Fruit fly (Drosophila melanogaster) whole organism, prepupa: ENCODE data around the gene CG5886.

Source experiments
- CG10631 ChIP-seq: fragments of 200-800 bp; sonication (Bioruptor generic); optimal IDR thresholded peaks from 2 replicates; lab custom pipeline; 2016; ENCODE audit warnings: missing biosample characterization, missing genetic modification characterization
- CG10669 ChIP-seq: fragments of 200-800 bp; sonication (Bioruptor generic); optimal IDR thresholded peaks from 3 replicates; lab custom pipeline; 2018; ENCODE audit warnings: missing biosample characterization, mild to moderate bottlenecking, missing genetic modification characterization, moderate library complexity
- CG11762 ChIP-seq: fragments of 200-800 bp; sonication (Bioruptor generic); optimal IDR thresholded peaks from 3 replicates; lab custom pipeline; 2016; ENCODE audit warnings: missing biosample characterization, missing genetic modification characterization; ENCODE audit not compliant: insufficient read depth
- CG15336 ChIP-seq: fragments of 200-800 bp; sonication (Bioruptor generic); IDR thresholded peaks from 2 replicates; pipeline ENCODE4 v1.3.6; 2022; ENCODE audit warnings: missing biosample characterization, missing genetic modification characterization
- CG3032 ChIP-seq: fragments of 200-800 bp; optimal IDR thresholded peaks from 2 replicates; lab custom pipeline; 2019; ENCODE audit warnings: missing biosample characterization, mild to moderate bottlenecking, missing genetic modification characterization, moderate library complexity
- CG32006 ChIP-seq: fragments of 200-800 bp; sonication (Bioruptor generic); optimal IDR thresholded peaks from 3 replicates; lab custom pipeline; 2017; ENCODE audit warnings: missing biosample characterization, mild to moderate bottlenecking, missing genetic modification characterization
- CG4318 ChIP-seq: fragments of 200-800 bp; sonication (Bioruptor generic); optimal IDR thresholded peaks from 3 replicates; lab custom pipeline; 2017; ENCODE audit warnings: missing biosample characterization, mild to moderate bottlenecking, missing genetic modification characterization
- CG6163 ChIP-seq: fragments of 200-800 bp; sonication (Bioruptor generic); IDR thresholded peaks from 3 replicates; pipeline ENCODE4 v1.3.6; 2022; ENCODE audit warnings: missing biosample characterization, missing genetic modification characterization
- CG6276 ChIP-seq: fragments of 200-800 bp; sonication (Bioruptor generic); optimal IDR thresholded peaks from 2 replicates; lab custom pipeline; 2017; ENCODE audit warnings: missing biosample characterization, mild to moderate bottlenecking, missing genetic modification characterization
- CG6792 ChIP-seq: fragments of 200-800 bp; sonication (Bioruptor generic); optimal IDR thresholded peaks from 3 replicates; lab custom pipeline; 2016; ENCODE audit warnings: missing biosample characterization, missing genetic modification characterization
- CG6808 ChIP-seq: fragments of 200-800 bp; sonication (Bioruptor generic); optimal IDR thresholded peaks from 3 replicates; lab custom pipeline; 2017; ENCODE audit warnings: missing biosample characterization, missing genetic modification characterization, mild to moderate bottlenecking, moderate library complexity, missing genetic modification reagents
- CG8119 ChIP-seq: fragments of 200-800 bp; sonication (Bioruptor generic); IDR thresholded peaks from 3 replicates; pipeline ENCODE4 v1.3.6; 2022; ENCODE audit warnings: missing biosample characterization, missing genetic modification characterization
- CG8632 ChIP-seq: fragments of 200-800 bp; sonication (Bioruptor generic); optimal IDR thresholded peaks from 3 replicates; lab custom pipeline; 2016; ENCODE audit warnings: missing biosample characterization, missing genetic modification characterization
- CG9139 ChIP-seq: fragments of 200-800 bp; sonication (Bioruptor generic); optimal IDR thresholded peaks from 3 replicates; lab custom pipeline; 2017; ENCODE audit warnings: missing biosample characterization, mild to moderate bottlenecking, missing genetic modification characterization
- Eip75B ChIP-seq: fragments of 200-800 bp; sonication (Bioruptor generic); optimal IDR thresholded peaks from 3 replicates; lab custom pipeline; 2016; ENCODE audit warnings: missing biosample characterization, missing genetic modification characterization
- Eip78C ChIP-seq: fragments of 200-800 bp; sonication (Bioruptor generic); peaks from one replicate; lab custom pipeline; 2016; ENCODE audit warnings: missing biosample characterization, missing genetic modification characterization
- Eip93F ChIP-seq: fragments of 200-800 bp; sonication (Bioruptor generic); optimal IDR thresholded peaks from 2 replicates; lab custom pipeline; 2016; ENCODE audit warnings: missing biosample characterization, mild to moderate bottlenecking, missing genetic modification characterization
- Ets96B ChIP-seq: fragments of 200-800 bp; optimal IDR thresholded peaks from 2 replicates; lab custom pipeline; 2019; ENCODE audit warnings: missing biosample characterization, mild to moderate bottlenecking, missing genetic modification characterization, moderate library complexity
- Gug ChIP-seq: fragments of 200-800 bp; sonication (Bioruptor generic); IDR thresholded peaks from 2 replicates; pipeline ENCODE4 v1.3.6; 2022; ENCODE audit warnings: missing biosample characterization, missing genetic modification characterization
- Hr39 ChIP-seq: fragments of 200-800 bp; sonication (Bioruptor generic); optimal IDR thresholded peaks from 2 replicates; lab custom pipeline; 2016; ENCODE audit warnings: missing biosample characterization, missing genetic modification characterization
- Hr4 ChIP-seq: fragments of 200-800 bp; sonication (Bioruptor generic); optimal IDR thresholded peaks from 3 replicates; lab custom pipeline; 2016; ENCODE audit warnings: missing biosample characterization, missing genetic modification characterization
- Lpt ChIP-seq: fragments of 200-800 bp; sonication (Bioruptor generic); optimal IDR thresholded peaks from 3 replicates; lab custom pipeline; 2016; ENCODE audit warnings: missing biosample characterization, missing genetic modification characterization
- Met ChIP-seq: fragments of 200-800 bp; sonication (Bioruptor generic); optimal IDR thresholded peaks from 3 replicates; lab custom pipeline; 2016; ENCODE audit warnings: missing biosample characterization, missing genetic modification characterization
- OdsH ChIP-seq: fragments of 200-800 bp; sonication (Bioruptor generic); optimal IDR thresholded peaks from 3 replicates; lab custom pipeline; 2016; ENCODE audit warnings: missing biosample characterization, missing genetic modification characterization
- Smox ChIP-seq: fragments of 200-800 bp; sonication (Bioruptor generic); optimal IDR thresholded peaks from 3 replicates; lab custom pipeline; 2016; ENCODE audit warnings: missing biosample characterization, missing genetic modification characterization
- Sox102F ChIP-seq: fragments of 200-800 bp; sonication (Bioruptor generic); optimal IDR thresholded peaks from 2 replicates; lab custom pipeline; 2016; ENCODE audit warnings: missing biosample characterization, mild to moderate bottlenecking, missing genetic modification characterization
- Sox14 ChIP-seq: fragments of 200-800 bp; sonication (Bioruptor generic); optimal IDR thresholded peaks from 3 replicates; lab custom pipeline; 2016; ENCODE audit warnings: missing biosample characterization, missing genetic modification characterization
- Sox15 ChIP-seq: fragments of 200-800 bp; sonication (Bioruptor generic); optimal IDR thresholded peaks from 3 replicates; lab custom pipeline; 2016; ENCODE audit warnings: missing biosample characterization, missing genetic modification characterization
- achi ChIP-seq: fragments of 200-800 bp; sonication (Bioruptor generic); optimal IDR thresholded peaks from 3 replicates; lab custom pipeline; 2016; ENCODE audit warnings: missing biosample characterization, missing genetic modification characterization
- acj6 ChIP-seq: fragments of 200-800 bp; sonication (Bioruptor generic); optimal IDR thresholded peaks from 3 replicates; lab custom pipeline; 2016; ENCODE audit warnings: missing biosample characterization, missing genetic modification characterization
- cyc ChIP-seq: fragments of 200-800 bp; sonication (Bioruptor generic); optimal IDR thresholded peaks from 3 replicates; lab custom pipeline; 2016; ENCODE audit warnings: missing biosample characterization, missing genetic modification characterization
- dac ChIP-seq: fragments of 200-800 bp; sonication (Bioruptor generic); optimal IDR thresholded peaks from 2 replicates; lab custom pipeline; 2017; ENCODE audit warnings: missing biosample characterization, mild to moderate bottlenecking, missing genetic modification characterization
- eg ChIP-seq: fragments of 200-800 bp; sonication (Bioruptor generic); IDR thresholded peaks from 3 replicates; pipeline ENCODE4 v1.3.6; 2022; ENCODE audit warnings: missing biosample characterization, missing genetic modification characterization
- esn ChIP-seq: fragments of 200-800 bp; sonication (Bioruptor generic); optimal IDR thresholded peaks from 2 replicates; lab custom pipeline; 2016; ENCODE audit warnings: missing biosample characterization, mild to moderate bottlenecking, missing genetic modification characterization, moderate library complexity
- fkh ChIP-seq: fragments of 200-800 bp; sonication (Bioruptor generic); optimal IDR thresholded peaks from 3 replicates; lab custom pipeline; 2017; ENCODE audit warnings: missing biosample characterization, mild to moderate bottlenecking, missing genetic modification characterization, moderate library complexity
- lz ChIP-seq: fragments of 200-800 bp; sonication (Bioruptor generic); optimal IDR thresholded peaks from 3 replicates; lab custom pipeline; 2016; ENCODE audit warnings: missing biosample characterization, missing genetic modification characterization
- net ChIP-seq: fragments of 200-800 bp; sonication (Bioruptor generic); optimal IDR thresholded peaks from 3 replicates; lab custom pipeline; 2016; ENCODE audit warnings: missing biosample characterization, missing genetic modification characterization
- salr ChIP-seq, 2 experiments: fragments of 200-800 bp; sonication (Bioruptor generic); optimal IDR thresholded peaks; 3 replicates each; lab custom pipeline; 2016 to 2018; ENCODE audit warnings: missing biosample characterization in 2 of 2, missing genetic modification characterization in 2 of 2, mild to moderate bottlenecking in 1 of 2
- ss ChIP-seq, 2 experiments: fragments of 200-800 bp; sonication (Bioruptor generic); optimal IDR thresholded peaks; 2 replicates in 1 of 2; 3 replicates in 1 of 2; lab custom pipeline; 2017 to 2018; ENCODE audit warnings: mild to moderate bottlenecking in 2 of 2, missing biosample characterization in 2 of 2, missing genetic modification characterization in 2 of 2, moderate library complexity in 1 of 2
- svp ChIP-seq: fragments of 200-800 bp; sonication (Bioruptor generic); peaks from one replicate; lab custom pipeline; 2016; ENCODE audit warnings: missing biosample characterization, missing genetic modification characterization
- topi ChIP-seq: fragments of 200-800 bp; sonication (Bioruptor generic); optimal IDR thresholded peaks from 3 replicates; lab custom pipeline; 2016; ENCODE audit warnings: missing biosample characterization, missing genetic modification characterization

CG5886 gene

dm6 chr3R:25882606-25883266, 31.3 kb downstream of the CG5886 start:
- peak; percentile 50 for TF ChIP-seq CG6276 (GFP tag; lab: Kevin White, UChicago)
- no peak for TF ChIP-seq ss (GFP tag; optimal IDR thresholded peaks at IDR 0.05; lab: Kevin White, UChicago)
- no peak for TF ChIP-seq OdsH (GFP tag; lab: Kevin White, UChicago)
- TF ChIP-seq Eip93F = no peak
- no peak for TF ChIP-seq net (GFP tag; lab: Kevin White, UChicago)
- no peak for TF ChIP-seq Sox102F (GFP tag; lab: Kevin White, UChicago)
- TF ChIP-seq CG4318 (GFP tag; lab: Kevin White, UChicago) = peak; percentile 39
- no peak for TF ChIP-seq Sox15 (GFP tag; lab: Kevin White, UChicago)
- TF ChIP-seq achi (GFP tag; lab: Kevin White, UChicago) = peak; percentile 8
- TF ChIP-seq CG8119 (GFP tag; lab: Robert Waterston, UW) = peak; percentile 45; the same call in 2 of the 3 replicates
- peak in 1 of 2 experiments; percentile 3 for TF ChIP-seq salr (GFP tag; optimal IDR thresholded peaks at IDR 0.05; lab: Kevin White, UChicago)
- TF ChIP-seq Eip78C (GFP tag; lab: Kevin White, UChicago) = peak; percentile 58
- peak; percentile 70 for TF ChIP-seq CG32006 (GFP tag; lab: Kevin White, UChicago)
- TF ChIP-seq Hr4 (GFP tag; lab: Kevin White, UChicago) = peak; percentile 47

dm6 chr3R:25883877-25884276, 32.4 kb downstream of the CG5886 start:
- peak; percentile 6 for TF ChIP-seq fkh (GFP tag; lab: Kevin White, UChicago)
- TF ChIP-seq esn (GFP tag; lab: Kevin White, UChicago) = no peak

dm6 chr3R:25884301-25884700, 32.9 kb downstream of the CG5886 start:
- TF ChIP-seq CG15336 (GFP tag; lab: Robert Waterston, UW) (peak; percentile 82), CG3032 (tag; lab: Kevin White, UChicago) (peak; percentile 26), Eip93F (no peak), Met (GFP tag; lab: Kevin White, UChicago) (peak; percentile 55), Smox (peak; percentile 39), achi (GFP tag; lab: Kevin White, UChicago) (peak; percentile 54), Hr4 (GFP tag; lab: Kevin White, UChicago) (peak; percentile 50), CG9139 (GFP tag; lab: Kevin White, UChicago) (no peak), Ets96B (tag; lab: Kevin White, UChicago) (peak; percentile 31), salr (GFP tag; optimal IDR thresholded peaks at IDR 0.05; lab: Kevin White, UChicago) (peak in 1 of 2 experiments; percentile 64), esn (GFP tag; lab: Kevin White, UChicago) (peak; percentile 55), eg (GFP tag; lab: Robert Waterston, UW) (peak; percentile 77), Eip75B (GFP tag; lab: Kevin White, UChicago) (peak; percentile 11), CG6163 (GFP tag; lab: Robert Waterston, UW) (peak; percentile 7; the same call in 1 of the 3 replicates), acj6 (GFP tag; lab: Kevin White, UChicago) (peak; percentile 30), Sox14 (GFP tag; lab: Kevin White, UChicago) (peak; percentile 17), CG32006 (GFP tag; lab: Kevin White, UChicago) (peak; percentile 72), topi (GFP tag; lab: Kevin White, UChicago) (peak; percentile 44), Eip78C (GFP tag; lab: Kevin White, UChicago) (peak; percentile 48), Lpt (GFP tag; lab: Kevin White, UChicago) (no peak), net (GFP tag; lab: Kevin White, UChicago) (peak; percentile 56), ss (GFP tag; optimal IDR thresholded peaks at IDR 0.05; lab: Kevin White, UChicago) (no peak), svp (GFP tag; lab: Kevin White, UChicago) (peak; percentile 71), Hr39 (GFP tag; lab: Kevin White, UChicago) (no peak), CG8119 (GFP tag; lab: Robert Waterston, UW) (peak; percentile 79), CG6808 (GFP tag; lab: Kevin White, UChicago) (no peak), lz (peak; percentile 25), CG11762 (peak; percentile 25), OdsH (GFP tag; lab: Kevin White, UChicago) (peak; percentile 34), Gug (GFP tag; lab: Robert Waterston, UW) (peak; percentile 46; the same call in 1 of the 2 replicates), cyc (GFP tag; lab: Kevin White, UChicago) (peak; percentile 31), CG10669 (GFP tag; lab: Kevin White, UChicago) (peak; percentile 15), CG6792 (GFP tag; lab: Kevin White, UChicago) (peak; percentile 21), CG6276 (GFP tag; lab: Kevin White, UChicago) (peak; percentile 66), dac (GFP tag; lab: Kevin White, UChicago) (no peak), CG8632 (GFP tag; lab: Kevin White, UChicago) (peak; percentile 31), CG10631 (GFP tag; lab: Kevin White, UChicago) (no peak)
